Worm (Caenorhabditis elegans): Measurements from ENCODE around the gene T16G12.3.
A peak's percentile ranks its signal among the peaks of the same experiment; 100 is the strongest.

ce11 chrIII:10094538-10094937 lies 44.1 kb downstream of the T16G12.3 start:
- TF ChIP-seq snpc-4 (tag; optimal IDR thresholded peaks at IDR 0.05) (no peak), lin-13 (GFP tag; optimal IDR thresholded peaks at IDR 0.05) (no peak), aly-2 (tag; optimal IDR thresholded peaks at IDR 0.05) (no peak), pha-4 (GFP tag; IDR thresholded peaks at IDR 0.05) (0 out of 2 replicates have a peak, but pooled peaks have one; percentile 6), pha-4 (tag; optimal IDR thresholded peaks at IDR 0.05) (no peak), rbr-2 (tag; optimal IDR thresholded peaks at IDR 0.05) (peak; percentile 43), ama-1 (optimal IDR thresholded peaks at IDR 0.05) (no peak), lsy-2 (tag; optimal IDR thresholded peaks at IDR 0.05) (no peak)

Data from whole organism, L4 larva.